Worm (Caenorhabditis elegans) whole organism, L3 larva: Measurements from ENCODE around the gene F53F8.6.

Source experiments
- nhr-12 ChIP-seq: fragments of 150-350 bp; optimal IDR thresholded peaks from 2 replicates; lab custom pipeline; 2014; ENCODE audit warnings: missing biosample characterization, missing genetic modification characterization
- nhr-237 ChIP-seq: fragments of 150-350 bp; optimal IDR thresholded peaks from 2 replicates; lab custom pipeline; 2014; ENCODE audit warnings: missing biosample characterization, missing genetic modification characterization
- nhr-77 ChIP-seq: fragments of 150-350 bp; optimal IDR thresholded peaks from 2 replicates; lab custom pipeline; 2014; ENCODE audit warnings: missing biosample characterization, missing genetic modification characterization

- TF ChIP-seq nhr-237 (tag; lab: Kevin White, UChicago) (no peak), nhr-77 (no peak), nhr-12 (tag; lab: Kevin White, UChicago) (no peak)
Observed at ce11 chrV:20703998-20704572, at the start of gene F53F8.6, which contains the start of gene F53F8.5.
